Fruit fly (Drosophila melanogaster): Measurements from ENCODE around the gene CG15167.
A peak's percentile ranks its signal among the peaks of the same experiment; 100 is the strongest.

Gene CG15167

dm6 chr2L:18694724-18695105, 45.4 kb upstream of the CG15167 start (continued):
- no peak for TF ChIP-seq prd (optimal IDR thresholded peaks at IDR 0.05)
- peak; percentile 43; the same call in 1 of the 3 replicates for TF ChIP-seq prd (GFP tag; IDR thresholded peaks at IDR 0.05)
- TF ChIP-seq tio (GFP tag; optimal IDR thresholded peaks at IDR 0.05), result peak; percentile 30
- peak; percentile 32 for TF ChIP-seq CG8388 (GFP tag; optimal IDR thresholded peaks at IDR 0.05)
- peak; percentile 30; the same call in 1 of the 2 replicates for TF ChIP-seq ssp (GFP tag; IDR thresholded peaks at IDR 0.05)
- TF ChIP-seq al (GFP tag; IDR thresholded peaks at IDR 0.05), result 0 out of 2 replicates have a peak, but pooled peaks have one; percentile 26
- TF ChIP-seq CG10366 (GFP tag; IDR thresholded peaks at IDR 0.05), result no peak; the same call in 1 of the 2 replicates
- TF ChIP-seq grn (GFP tag; optimal IDR thresholded peaks at IDR 0.05), result no peak
- TF ChIP-seq CG10979 (tag; optimal IDR thresholded peaks at IDR 0.05), result peak; percentile 8
- peak; percentile 63; the same call in 2 of the 3 replicates for TF ChIP-seq dysf (GFP tag; IDR thresholded peaks at IDR 0.05)
- no peak for TF ChIP-seq Spps (tag; optimal IDR thresholded peaks at IDR 0.05)
- TF ChIP-seq HHEX (GFP tag; optimal IDR thresholded peaks at IDR 0.05), result no peak
- peak; percentile 10 for TF ChIP-seq CG17359 (tag; optimal IDR thresholded peaks at IDR 0.05)
- peak; percentile 49; the same call in 1 of the 2 replicates for TF ChIP-seq Oaz (GFP tag; IDR thresholded peaks at IDR 0.05)
- TF ChIP-seq CG7556 (GFP tag; optimal IDR thresholded peaks at IDR 0.05), result peak; percentile 24
- TF ChIP-seq CG9609 (GFP tag; optimal IDR thresholded peaks at IDR 0.05), result peak; percentile 6
- peak; percentile 61 for TF ChIP-seq CG11504 (tag; optimal IDR thresholded peaks at IDR 0.05)
- no peak for TF ChIP-seq CG8290 (GFP tag; optimal IDR thresholded peaks at IDR 0.05)
- TF ChIP-seq CG8290 (tag; optimal IDR thresholded peaks at IDR 0.05), result no peak
- 0 out of 3 replicates have a peak, but pooled peaks have one; percentile 22 for TF ChIP-seq B-H1 (GFP tag; IDR thresholded peaks at IDR 0.05)
- TF ChIP-seq Hmx (GFP tag; optimal IDR thresholded peaks at IDR 0.05), result no peak
- peak; percentile 34; the same call in 1 of the 2 replicates for TF ChIP-seq ttk (GFP tag; IDR thresholded peaks at IDR 0.05)
- TF ChIP-seq sens-2 (GFP tag; IDR thresholded peaks at IDR 0.05), result peak; percentile 20; the same call in 1 of the 2 replicates
- no peak for TF ChIP-seq CG5180 (GFP tag; optimal IDR thresholded peaks at IDR 0.05)
- peak; percentile 29; the same call in 1 of the 2 replicates for TF ChIP-seq CG9932 (GFP tag; IDR thresholded peaks at IDR 0.05)
- TF ChIP-seq CG12219 (GFP tag; optimal IDR thresholded peaks at IDR 0.05), result peak; percentile 10
- TF ChIP-seq ATbp (GFP tag; optimal IDR thresholded peaks at IDR 0.05), result peak; percentile 43
- no peak for TF ChIP-seq Nf-YA (GFP tag; IDR thresholded peaks at IDR 0.05)
- TF ChIP-seq CG15269 (tag; optimal IDR thresholded peaks at IDR 0.05), result peak; percentile 3
- TF ChIP-seq dpn (GFP tag; optimal IDR thresholded peaks at IDR 0.05), result peak in 1 of 2 experiments; percentile 31
- TF ChIP-seq grau (tag; optimal IDR thresholded peaks at IDR 0.05), result peak; percentile 14
- 0 out of 2 replicates have a peak, but pooled peaks have one; percentile 5 for TF ChIP-seq CG10321 (GFP tag; IDR thresholded peaks at IDR 0.05)
- TF ChIP-seq slbo (GFP tag; IDR thresholded peaks at IDR 0.05), result peak; percentile 75
- TF ChIP-seq CG17385 (GFP tag; optimal IDR thresholded peaks at IDR 0.05), result peak; percentile 18
- TF ChIP-seq NC2β (GFP tag; optimal IDR thresholded peaks at IDR 0.05), result peak; percentile 24
- no peak for TF ChIP-seq cato (GFP tag; optimal IDR thresholded peaks at IDR 0.05; ENCODE audit: borderline replicate concordance)
- TF ChIP-seq CG31224 (GFP tag; IDR thresholded peaks at IDR 0.05), result peak; percentile 9; the same call in 1 of the 2 replicates
- no peak for TF ChIP-seq sd (tag; optimal IDR thresholded peaks at IDR 0.05)
- TF ChIP-seq Oli (tag; optimal IDR thresholded peaks at IDR 0.05), result peak; percentile 31
- peak; percentile 72 for TF ChIP-seq unpg (GFP tag; optimal IDR thresholded peaks at IDR 0.05)
- no peak for TF ChIP-seq CG4424 (GFP tag; optimal IDR thresholded peaks at IDR 0.05)
- TF ChIP-seq vvl (GFP tag; IDR thresholded peaks at IDR 0.05), result peak; percentile 33; the same call in 1 of the 2 replicates
- TF ChIP-seq mam (GFP tag; optimal IDR thresholded peaks at IDR 0.05), result peak; percentile 6
- TF ChIP-seq D19A (tag; optimal IDR thresholded peaks at IDR 0.05), result no peak
- peak; percentile 35; the same call in 1 of the 2 replicates for TF ChIP-seq CG14441 (GFP tag; IDR thresholded peaks at IDR 0.05)
- peak; percentile 51 for TF ChIP-seq PHDP (tag; optimal IDR thresholded peaks at IDR 0.05)
- peak; percentile 48; the same call in 1 of the 2 replicates for TF ChIP-seq Ada2b (GFP tag; IDR thresholded peaks at IDR 0.05)
- no peak for TF ChIP-seq CG18619 (GFP tag; optimal IDR thresholded peaks at IDR 0.05)
- TF ChIP-seq Sin3A (optimal IDR thresholded peaks at IDR 0.05), result no peak
- TF ChIP-seq CG11695 (GFP tag; IDR thresholded peaks at IDR 0.05), result peak; percentile 62
- peak; percentile 57; the same call in 1 of the 2 replicates for TF ChIP-seq CG7372 (GFP tag; IDR thresholded peaks at IDR 0.05)
- peak; percentile 48 for TF ChIP-seq az2 (GFP tag; optimal IDR thresholded peaks at IDR 0.05)
